Fruit fly (Drosophila melanogaster): ENCODE results near the gene prtp.
A peak's percentile ranks its signal among the peaks of the same experiment; 100 is the strongest.

The prtp gene

dm6 chrX:11715937-11716730 lies 422 bp upstream of the prtp start:
- TF ChIP-seq CG14711 (tag; optimal IDR thresholded peaks at IDR 0.05) (peak; percentile 80), cic (GFP tag; optimal IDR thresholded peaks at IDR 0.05) (peak; percentile 30), tj (GFP tag; optimal IDR thresholded peaks at IDR 0.05) (peak; percentile 49), kay (GFP tag; ENCODE audit: borderline replicate concordance) (peak; percentile 79), ovo (GFP tag; optimal IDR thresholded peaks at IDR 0.05) (peak; percentile 66), CG1620 (GFP tag; optimal IDR thresholded peaks at IDR 0.05) (peak; percentile 66), bab1 (GFP tag; optimal IDR thresholded peaks at IDR 0.05) (peak; percentile 91), Clk (GFP tag; optimal IDR thresholded peaks at IDR 0.05) (peak; percentile 38), Mnt (GFP tag; optimal IDR thresholded peaks at IDR 0.05) (peak; percentile 78), Crg-1 (GFP tag; optimal IDR thresholded peaks at IDR 0.05) (peak; percentile 77), CG7045 (GFP tag; optimal IDR thresholded peaks at IDR 0.05) (peak; percentile 68), CG7101 (tag; optimal IDR thresholded peaks at IDR 0.05) (peak; percentile 87), CG33017 (tag; optimal IDR thresholded peaks at IDR 0.05) (peak; percentile 68), Hr96 (GFP tag; optimal IDR thresholded peaks at IDR 0.05) (peak; percentile 84), CG12768 (GFP tag; optimal IDR thresholded peaks at IDR 0.05) (peak; percentile 63), CG11617 (GFP tag; optimal IDR thresholded peaks at IDR 0.05) (peak; percentile 85), CG5204 (GFP tag; optimal IDR thresholded peaks at IDR 0.05) (peak; percentile 68), cnc (optimal IDR thresholded peaks at IDR 0.05) (no peak), pad (GFP tag; optimal IDR thresholded peaks at IDR 0.05) (peak; percentile 74), toe (GFP tag; optimal IDR thresholded peaks at IDR 0.05) (peak; percentile 31)

- no peak for TF ChIP-seq CG11617 (GFP tag; optimal IDR thresholded peaks at IDR 0.05)
- TF ChIP-seq kay (GFP tag; ENCODE audit: borderline replicate concordance) = no peak
- no peak for TF ChIP-seq CG33017 (tag; optimal IDR thresholded peaks at IDR 0.05)
- no peak for TF ChIP-seq CG12768 (GFP tag; optimal IDR thresholded peaks at IDR 0.05)
- no peak for TF ChIP-seq toe (GFP tag; optimal IDR thresholded peaks at IDR 0.05)
- TF ChIP-seq CG14711 (tag; optimal IDR thresholded peaks at IDR 0.05) = no peak
- TF ChIP-seq CG7101 (tag; optimal IDR thresholded peaks at IDR 0.05) = no peak
- no peak for TF ChIP-seq CG7045 (GFP tag; optimal IDR thresholded peaks at IDR 0.05)
- no peak for TF ChIP-seq pad (GFP tag; optimal IDR thresholded peaks at IDR 0.05)
- no peak for TF ChIP-seq CG5204 (GFP tag; optimal IDR thresholded peaks at IDR 0.05)
- no peak for TF ChIP-seq CG1620 (GFP tag; optimal IDR thresholded peaks at IDR 0.05)
- TF ChIP-seq Mnt (GFP tag; optimal IDR thresholded peaks at IDR 0.05) = no peak
- no peak for TF ChIP-seq cic (GFP tag; optimal IDR thresholded peaks at IDR 0.05)
Measured at dm6 chrX:11717892-11718291, 1.3 kb downstream of the prtp start.

dm6 chrX:11720138-11720537 lies 3.6 kb downstream of the prtp start, which contains the start of gene Tango10:
Tango10 (plus strand) TSS chrX:11720245.
- TF ChIP-seq CG5204 (GFP tag; optimal IDR thresholded peaks at IDR 0.05) (no peak), ovo (GFP tag; optimal IDR thresholded peaks at IDR 0.05) (peak; percentile 50), pad (GFP tag; optimal IDR thresholded peaks at IDR 0.05) (peak; percentile 53), cic (GFP tag; optimal IDR thresholded peaks at IDR 0.05) (no peak), CG1620 (GFP tag; optimal IDR thresholded peaks at IDR 0.05) (peak; percentile 67), CG33017 (tag; optimal IDR thresholded peaks at IDR 0.05) (peak; percentile 19), CG11617 (GFP tag; optimal IDR thresholded peaks at IDR 0.05) (peak; percentile 66), tj (GFP tag; optimal IDR thresholded peaks at IDR 0.05) (peak; percentile 75), toe (GFP tag; optimal IDR thresholded peaks at IDR 0.05) (peak; percentile 24), bab1 (GFP tag; optimal IDR thresholded peaks at IDR 0.05) (peak; percentile 89), kay (GFP tag; ENCODE audit: borderline replicate concordance) (no peak), CG14711 (tag; optimal IDR thresholded peaks at IDR 0.05) (peak; percentile 64), Crg-1 (GFP tag; optimal IDR thresholded peaks at IDR 0.05) (peak; percentile 62), cnc (optimal IDR thresholded peaks at IDR 0.05) (no peak), CG7101 (tag; optimal IDR thresholded peaks at IDR 0.05) (peak; percentile 55), CG12768 (GFP tag; optimal IDR thresholded peaks at IDR 0.05) (no peak), Mnt (GFP tag; optimal IDR thresholded peaks at IDR 0.05) (peak; percentile 51), Clk (GFP tag; optimal IDR thresholded peaks at IDR 0.05) (no peak)

- TF ChIP-seq CG1620 (GFP tag; optimal IDR thresholded peaks at IDR 0.05) = no peak
- no peak for TF ChIP-seq CG5204 (GFP tag; optimal IDR thresholded peaks at IDR 0.05)
- TF ChIP-seq toe (GFP tag; optimal IDR thresholded peaks at IDR 0.05) = no peak
- TF ChIP-seq bab1 (GFP tag; optimal IDR thresholded peaks at IDR 0.05) = no peak
- TF ChIP-seq kay (GFP tag; ENCODE audit: borderline replicate concordance) = no peak
- no peak for TF ChIP-seq Hr96 (GFP tag; optimal IDR thresholded peaks at IDR 0.05)
- no peak for TF ChIP-seq CG12768 (GFP tag; optimal IDR thresholded peaks at IDR 0.05)
- TF ChIP-seq Crg-1 (GFP tag; optimal IDR thresholded peaks at IDR 0.05) = no peak
- TF ChIP-seq pad (GFP tag; optimal IDR thresholded peaks at IDR 0.05) = no peak
- no peak for TF ChIP-seq cnc (optimal IDR thresholded peaks at IDR 0.05)
- no peak for TF ChIP-seq Mnt (GFP tag; optimal IDR thresholded peaks at IDR 0.05)
Measured at dm6 chrX:11723946-11724345, 7.4 kb downstream of the prtp start, which contains the start of gene CG15221. CG15221 (plus strand) TSS chrX:11724246.

DNA sequence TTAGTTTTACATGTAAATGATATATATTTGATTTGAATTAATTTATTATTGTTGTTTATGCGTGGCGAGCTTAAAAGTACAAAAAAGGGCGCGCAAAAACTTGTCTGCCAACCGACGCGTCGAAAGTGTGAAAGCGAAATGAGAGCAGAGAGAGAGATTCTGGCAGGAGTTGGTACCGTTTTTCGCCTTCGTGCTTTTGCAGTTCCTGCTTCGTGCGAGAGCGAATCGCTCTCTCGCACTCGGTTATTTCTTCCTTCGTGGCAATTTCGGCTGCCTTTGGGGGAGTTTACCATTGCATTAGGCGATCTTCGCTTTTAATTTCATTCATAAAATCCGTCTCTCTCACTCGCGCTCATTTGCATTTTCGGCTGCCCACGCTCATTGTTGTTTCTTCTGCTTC lies 12.4 kb downstream of the prtp start, which contains the start of gene inaF-D:
Gene inaF-D, minus strand, starts transcription at position 101 of the 400 bp plus-strand sequence.
- TF ChIP-seq Mnt (GFP tag; optimal IDR thresholded peaks at IDR 0.05) (no peak), CG1620 (GFP tag; optimal IDR thresholded peaks at IDR 0.05) (no peak), cnc (optimal IDR thresholded peaks at IDR 0.05) (no peak), CG7101 (tag; optimal IDR thresholded peaks at IDR 0.05) (no peak), CG14711 (tag; optimal IDR thresholded peaks at IDR 0.05) (no peak), Clk (GFP tag; optimal IDR thresholded peaks at IDR 0.05) (no peak), cic (GFP tag; optimal IDR thresholded peaks at IDR 0.05) (no peak), pad (GFP tag; optimal IDR thresholded peaks at IDR 0.05) (no peak), tj (GFP tag; optimal IDR thresholded peaks at IDR 0.05) (no peak), ovo (GFP tag; optimal IDR thresholded peaks at IDR 0.05) (no peak), toe (GFP tag; optimal IDR thresholded peaks at IDR 0.05) (no peak), CG5204 (GFP tag; optimal IDR thresholded peaks at IDR 0.05) (no peak), CG11617 (GFP tag; optimal IDR thresholded peaks at IDR 0.05) (no peak), CG7045 (GFP tag; optimal IDR thresholded peaks at IDR 0.05) (no peak), kay (GFP tag; ENCODE audit: borderline replicate concordance) (no peak), CG12768 (GFP tag; optimal IDR thresholded peaks at IDR 0.05) (no peak), Hr96 (GFP tag; optimal IDR thresholded peaks at IDR 0.05) (no peak), Crg-1 (GFP tag; optimal IDR thresholded peaks at IDR 0.05) (no peak), bab1 (GFP tag; optimal IDR thresholded peaks at IDR 0.05) (no peak)
